Worm (Caenorhabditis elegans): ENCODE data around the gene Y47D3A.20.

Y47D3A.20 gene

ce11 chrIII:11317164-11317620, 42.3 kb downstream of the Y47D3A.20 start, which contains the start of gene mcm-10 (continued):
- no peak for TF ChIP-seq hsf-1 (GFP tag; IDR thresholded peaks at IDR 0.05)
- TF ChIP-seq nfyb-1 (GFP tag; IDR thresholded peaks at IDR 0.05) = no peak
- TF ChIP-seq mel-28 (tag; optimal IDR thresholded peaks at IDR 0.05; ENCODE audit: borderline replicate concordance) = no peak
- TF ChIP-seq attf-6 (GFP tag; IDR thresholded peaks at IDR 0.05) = no peak
- no peak for TF ChIP-seq nfya-2 (GFP tag; IDR thresholded peaks at IDR 0.05)
- TF ChIP-seq ceh-91 (GFP tag; IDR thresholded peaks at IDR 0.05) = peak; percentile 39; the same call in 1 of the 2 replicates
- TF ChIP-seq let-607 (tag; optimal IDR thresholded peaks at IDR 0.05) = peak in 1 of 2 experiments; percentile 56
- TF ChIP-seq cebp-2 (GFP tag; IDR thresholded peaks at IDR 0.05) = no peak
- TF ChIP-seq F22D6.2 (tag; optimal IDR thresholded peaks at IDR 0.05) = no peak
- TF ChIP-seq ceh-27 (GFP tag; optimal IDR thresholded peaks at IDR 0.05) = peak; percentile 33
- no peak for TF ChIP-seq pha-4 (tag; optimal IDR thresholded peaks at IDR 0.05)
- peak; percentile 8; the same call in 1 of the 2 replicates for TF ChIP-seq C17E4.6 (GFP tag; IDR thresholded peaks at IDR 0.05)
- no peak for TF ChIP-seq C06A6.2 (GFP tag; conservative IDR thresholded peaks at IDR 0.05)
- TF ChIP-seq lin-40 (tag; optimal IDR thresholded peaks at IDR 0.05) = peak; percentile 79
- no peak for TF ChIP-seq lag-1 (GFP tag; IDR thresholded peaks at IDR 0.05)
- TF ChIP-seq T07F8.4 (tag; optimal IDR thresholded peaks at IDR 0.05) = no peak
- TF ChIP-seq let-526 (GFP tag; IDR thresholded peaks at IDR 0.05) = no peak
- TF ChIP-seq nhr-120 (GFP tag; IDR thresholded peaks at IDR 0.05) = no peak
- TF ChIP-seq ets-4 (GFP tag; optimal IDR thresholded peaks at IDR 0.05) = no peak
- TF ChIP-seq ceh-58 (GFP tag; IDR thresholded peaks at IDR 0.05) = no peak
- TF ChIP-seq hmg-1.2 (GFP tag; IDR thresholded peaks at IDR 0.05) = no peak
- TF ChIP-seq cebp-1 (GFP tag; IDR thresholded peaks at IDR 0.05) = no peak
- peak; percentile 67 for TF ChIP-seq cebp-1 (tag; optimal IDR thresholded peaks at IDR 0.05)
- TF ChIP-seq bed-1 (GFP tag; IDR thresholded peaks at IDR 0.05) = no peak
- TF ChIP-seq fkh-3 (tag; optimal IDR thresholded peaks at IDR 0.05) = no peak
- TF ChIP-seq egl-44 (GFP tag; IDR thresholded peaks at IDR 0.05) = no peak
- no peak for TF ChIP-seq Y53F4B.3 (GFP tag; IDR thresholded peaks at IDR 0.05)
- no peak for TF ChIP-seq mes-4 (tag; optimal IDR thresholded peaks at IDR 0.05)
- peak; percentile 15; the same call in 1 of the 2 replicates for TF ChIP-seq ztf-28 (GFP tag; IDR thresholded peaks at IDR 0.05)
- no peak for TF ChIP-seq gei-17 (GFP tag; optimal IDR thresholded peaks at IDR 0.05)
- no peak for TF ChIP-seq madf-3 (GFP tag; IDR thresholded peaks at IDR 0.05)
- 0 out of 2 replicates have a peak, but pooled peaks have one; percentile 7 for TF ChIP-seq ztf-25 (GFP tag; IDR thresholded peaks at IDR 0.05)
- TF ChIP-seq tbx-9 (tag; optimal IDR thresholded peaks at IDR 0.05; ENCODE audit: borderline replicate concordance) = no peak
- TF ChIP-seq rec-8 (tag; optimal IDR thresholded peaks at IDR 0.05) = no peak
- TF ChIP-seq repo-1 (tag; optimal IDR thresholded peaks at IDR 0.05) = no peak

- TF ChIP-seq ztf-3 (GFP tag; optimal IDR thresholded peaks at IDR 0.05) (no peak), B0035.1 (tag; optimal IDR thresholded peaks at IDR 0.05) (no peak), lin-40 (tag; optimal IDR thresholded peaks at IDR 0.05) (no peak), ceh-40 (GFP tag; IDR thresholded peaks at IDR 0.05) (no peak), tbp1 (GFP tag; optimal IDR thresholded peaks at IDR 0.05) (no peak), nfya-1 (tag; optimal IDR thresholded peaks at IDR 0.05; ENCODE audit: borderline replicate concordance, insufficient read depth) (no peak), Y56A3A.18 (GFP tag; IDR thresholded peaks at IDR 0.05) (no peak)
Measured at ce11 chrIII:11318131-11318530, 43.3 kb downstream of the Y47D3A.20 start, which contains the start of gene teg-1. Gene teg-1, minus strand, starts transcription at chrIII:11318231.

Measured in whole organism, young adult.